Fruit fly (Drosophila melanogaster): ENCODE data around the gene pns.

Gene pns

dm6 chr3L:1533699-1534431 is 3.1 kb upstream of the pns start, which contains the start of gene Iml1 (continued):
- TF ChIP-seq ftz-f1 (GFP tag; optimal IDR thresholded peaks at IDR 0.05) (no peak), amos (GFP tag; IDR thresholded peaks at IDR 0.05; ENCODE audit: partially characterized antibody) (no peak), corto (GFP tag; optimal IDR thresholded peaks at IDR 0.05) (no peak), lbe (GFP tag; optimal IDR thresholded peaks at IDR 0.05) (no peak), Drgx (GFP tag; IDR thresholded peaks at IDR 0.05) (no peak), CG10209 (GFP tag; optimal IDR thresholded peaks at IDR 0.05) (no peak), zen (tag; optimal IDR thresholded peaks at IDR 0.05) (peak; percentile 45), CG6791 (GFP tag; IDR thresholded peaks at IDR 0.05; ENCODE audit: partially characterized antibody) (no peak), Dek (tag; optimal IDR thresholded peaks at IDR 0.05) (no peak), Stat92E (GFP tag; optimal IDR thresholded peaks at IDR 0.05) (no peak), CG17186 (GFP tag; optimal IDR thresholded peaks at IDR 0.05) (no peak), CG9876 (GFP tag; optimal IDR thresholded peaks at IDR 0.05) (no peak), CG15479 (GFP tag; optimal IDR thresholded peaks at IDR 0.05) (peak; percentile 61), cad (GFP tag; optimal IDR thresholded peaks at IDR 0.05) (no peak), unpg (GFP tag; optimal IDR thresholded peaks at IDR 0.05) (no peak), btn (GFP tag; optimal IDR thresholded peaks at IDR 0.05) (no peak), CG33557 (GFP tag; optimal IDR thresholded peaks at IDR 0.05) (no peak), GATAe (GFP tag; conservative IDR thresholded peaks at IDR 0.05) (no peak), pnt (GFP tag; optimal IDR thresholded peaks at IDR 0.05) (peak; percentile 1), Oaz (GFP tag; IDR thresholded peaks at IDR 0.05) (no peak), Xrp1 (GFP tag; IDR thresholded peaks at IDR 0.05) (no peak), CG2678 (tag; optimal IDR thresholded peaks at IDR 0.05) (no peak), CG32772 (GFP tag; IDR thresholded peaks at IDR 0.05) (peak; percentile 49), exex (tag; optimal IDR thresholded peaks at IDR 0.05) (peak; percentile 49), Atf6 (GFP tag; IDR thresholded peaks at IDR 0.05) (peak; percentile 33; the same call in 1 of the 2 replicates), phol (tag; optimal IDR thresholded peaks at IDR 0.05) (peak; percentile 52), CG10274 (GFP tag; optimal IDR thresholded peaks at IDR 0.05) (no peak), danr (GFP tag; IDR thresholded peaks at IDR 0.05) (no peak), lilli (GFP tag; optimal IDR thresholded peaks at IDR 0.05) (no peak), wor (GFP tag; IDR thresholded peaks at IDR 0.05) (no peak), nerfin-2 (GFP tag; IDR thresholded peaks at IDR 0.05; ENCODE audit: partially characterized antibody) (no peak), CG1529 (GFP tag; optimal IDR thresholded peaks at IDR 0.05) (no peak), CG3163 (GFP tag; optimal IDR thresholded peaks at IDR 0.05) (no peak), kah (GFP tag; optimal IDR thresholded peaks at IDR 0.05) (no peak), zfh2 (GFP tag; optimal IDR thresholded peaks at IDR 0.05) (peak; percentile 56), Deaf1 (tag; optimal IDR thresholded peaks at IDR 0.05) (no peak), CG4360 (GFP tag; IDR thresholded peaks at IDR 0.05) (peak; percentile 31; the same call in 1 of the 2 replicates), fd64A (GFP tag; optimal IDR thresholded peaks at IDR 0.05) (no peak), Sry-β (GFP tag; optimal IDR thresholded peaks at IDR 0.05) (no peak), chinmo (GFP tag; IDR thresholded peaks at IDR 0.05; ENCODE audit: partially characterized antibody) (no peak), CG9215 (GFP tag; IDR thresholded peaks at IDR 0.05) (peak; percentile 45), ewg (GFP tag; optimal IDR thresholded peaks at IDR 0.05) (no peak), Pdp1 (GFP tag; optimal IDR thresholded peaks at IDR 0.05) (peak; percentile 33 to 84), CG10979 (tag; optimal IDR thresholded peaks at IDR 0.05) (peak; percentile 24), ap (GFP tag; IDR thresholded peaks at IDR 0.05) (peak; percentile 21; the same call in 1 of the 2 replicates), luna (GFP tag; optimal IDR thresholded peaks at IDR 0.05) (no peak), ind (GFP tag; optimal IDR thresholded peaks at IDR 0.05) (no peak), kni (GFP tag; optimal IDR thresholded peaks at IDR 0.05) (no peak), CG9797 (GFP tag; optimal IDR thresholded peaks at IDR 0.05) (peak; percentile 66)

All from whole organism, embryonic.